Worm (Caenorhabditis elegans): ENCODE measurements around the gene T19H12.3.

Gene T19H12.3

DNA sequence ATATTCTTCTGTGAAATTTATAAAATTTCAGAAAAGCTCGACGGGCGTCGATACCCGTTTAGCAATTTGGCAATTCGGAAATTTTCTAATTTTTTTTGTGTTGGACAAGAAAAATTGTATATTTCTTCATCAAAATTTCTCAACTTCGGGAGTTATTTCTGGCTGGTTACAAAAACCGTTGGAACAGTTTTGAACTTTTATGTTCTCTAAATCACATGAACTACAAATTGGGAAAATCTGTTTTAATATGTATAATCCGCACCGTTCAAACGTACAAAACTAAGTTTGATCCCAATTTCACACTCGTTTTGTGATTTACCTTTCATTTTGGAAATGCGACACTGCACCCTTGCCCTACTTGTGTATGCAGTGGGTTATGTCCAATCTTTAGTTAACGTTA, at the start of gene T19H12.3:
T19H12.3 (plus strand) TSS at position 301 of the 400 bp plus-strand sequence.
- no peak for TF ChIP-seq unc-62 (GFP tag; optimal IDR thresholded peaks at IDR 0.05)

DNA sequence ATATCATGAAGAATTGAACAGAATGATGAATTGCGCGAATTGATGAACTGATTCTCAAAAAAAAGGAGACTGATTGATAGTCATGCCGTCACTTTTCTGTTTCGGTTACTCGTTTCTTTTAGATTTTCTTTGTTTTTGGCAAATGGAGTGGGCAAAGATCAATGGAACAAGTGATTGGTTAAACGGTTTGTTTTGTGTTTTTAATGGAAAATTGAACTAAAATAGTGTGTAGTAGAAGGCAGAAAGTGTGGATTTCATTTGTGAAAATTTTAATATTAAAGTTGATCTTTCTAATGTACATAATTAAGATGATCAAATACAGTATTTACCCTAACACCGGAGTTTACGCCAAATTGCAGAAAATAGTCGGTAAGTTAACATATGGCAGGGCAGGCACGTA, 45.6 kb upstream of the T19H12.3 start, which contains the start of gene nas-9:
nas-9 (minus strand) TSS at position 101 of the 400 bp plus-strand sequence.
- TF ChIP-seq unc-62 (GFP tag; optimal IDR thresholded peaks at IDR 0.05): no peak

- TF ChIP-seq unc-62 (GFP tag; optimal IDR thresholded peaks at IDR 0.05): no peak
Measured at ce11 chrV:4841179-4841578, 44.3 kb upstream of the T19H12.3 start, which contains the start of gene cwp-1. Gene cwp-1 (minus strand): TSS chrV:4841279.

ce11 chrV:4842544-4842943, 42.9 kb upstream of the T19H12.3 start, which contains the start of the genes cwp-2 and cwp-3:
Gene cwp-2 (minus strand): TSS chrV:4842644.
Gene cwp-3 (plus strand): TSS chrV:4842836.
- no peak for TF ChIP-seq unc-62 (GFP tag; optimal IDR thresholded peaks at IDR 0.05)

DNA sequence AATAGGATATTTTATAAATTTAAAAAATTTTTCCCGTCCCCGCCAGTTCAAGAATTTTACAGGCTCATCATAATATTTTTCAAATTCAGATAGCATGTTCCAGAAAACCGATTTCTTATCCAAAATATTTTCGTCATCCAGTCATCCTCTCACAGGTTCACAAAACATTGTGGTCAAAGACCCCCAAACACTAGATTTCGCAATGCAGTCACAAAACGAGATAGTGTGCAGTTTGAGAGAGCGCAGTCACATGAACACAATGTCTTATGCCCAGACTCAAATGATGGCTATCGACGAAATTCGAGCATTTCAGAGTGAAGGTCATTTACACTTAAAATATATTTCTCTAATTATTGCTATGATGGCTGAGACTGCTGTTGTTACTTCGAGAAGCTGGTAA, 40.9 kb upstream of the T19H12.3 start, which contains the start of gene abhd-5.2:
abhd-5.2 (plus strand) TSS at position 95 of the 400 bp plus-strand sequence.
- no peak for TF ChIP-seq unc-62 (GFP tag; optimal IDR thresholded peaks at IDR 0.05)

- TF ChIP-seq unc-62 (GFP tag; optimal IDR thresholded peaks at IDR 0.05): no peak
Measured at ce11 chrV:4846507-4846906, 39.0 kb upstream of the T19H12.3 start.

- TF ChIP-seq unc-62 (GFP tag; optimal IDR thresholded peaks at IDR 0.05): no peak
Measured at ce11 chrV:4847424-4847823, 38.0 kb upstream of the T19H12.3 start, which contains the start of gene abhd-5.1. Gene abhd-5.1 (plus strand): TSS chrV:4847653.

ce11 chrV:4850446-4850845, 35.0 kb upstream of the T19H12.3 start:
- no peak for TF ChIP-seq unc-62 (GFP tag; optimal IDR thresholded peaks at IDR 0.05)

- no peak for TF ChIP-seq unc-62 (GFP tag; optimal IDR thresholded peaks at IDR 0.05)
Measured at ce11 chrV:4851138-4851537, 34.3 kb upstream of the T19H12.3 start, which contains the start of gene nex-4. Gene nex-4 (plus strand): TSS chrV:4851438.

- TF ChIP-seq unc-62 (GFP tag; optimal IDR thresholded peaks at IDR 0.05): no peak
Measured at ce11 chrV:4851969-4852368, 33.5 kb upstream of the T19H12.3 start.

ce11 chrV:4857561-4857960, 27.9 kb upstream of the T19H12.3 start:
- TF ChIP-seq unc-62 (GFP tag; optimal IDR thresholded peaks at IDR 0.05): no peak

DNA sequence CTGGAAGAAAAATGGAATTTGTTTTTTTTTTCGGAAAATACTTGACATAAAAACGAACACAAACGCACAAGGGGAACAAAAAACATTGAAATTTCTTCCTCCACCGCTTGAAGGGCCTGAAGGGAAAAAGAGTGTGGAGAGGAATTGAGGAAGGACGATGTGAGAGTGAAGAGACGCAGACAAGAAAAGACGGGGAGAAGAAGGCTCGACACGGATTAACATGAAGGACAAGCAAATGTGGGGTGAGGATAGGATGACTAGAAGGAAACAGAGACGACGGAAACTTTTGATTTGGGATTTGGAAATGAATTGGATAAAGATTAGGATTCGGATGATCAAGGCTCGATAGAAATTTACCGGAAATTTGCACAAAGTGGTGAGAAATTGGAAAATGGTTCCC, 24.9 kb upstream of the T19H12.3 start:
- TF ChIP-seq unc-62 (GFP tag; optimal IDR thresholded peaks at IDR 0.05): no peak

- no peak for TF ChIP-seq unc-62 (GFP tag; optimal IDR thresholded peaks at IDR 0.05)
Measured at ce11 chrV:4862737-4863136, 22.7 kb upstream of the T19H12.3 start, which contains the start of gene C37H5.13. Gene C37H5.13 (minus strand): TSS chrV:4862965.

- TF ChIP-seq unc-62 (GFP tag; optimal IDR thresholded peaks at IDR 0.05): no peak
Measured at ce11 chrV:4864330-4864729, 21.1 kb upstream of the T19H12.3 start.

DNA sequence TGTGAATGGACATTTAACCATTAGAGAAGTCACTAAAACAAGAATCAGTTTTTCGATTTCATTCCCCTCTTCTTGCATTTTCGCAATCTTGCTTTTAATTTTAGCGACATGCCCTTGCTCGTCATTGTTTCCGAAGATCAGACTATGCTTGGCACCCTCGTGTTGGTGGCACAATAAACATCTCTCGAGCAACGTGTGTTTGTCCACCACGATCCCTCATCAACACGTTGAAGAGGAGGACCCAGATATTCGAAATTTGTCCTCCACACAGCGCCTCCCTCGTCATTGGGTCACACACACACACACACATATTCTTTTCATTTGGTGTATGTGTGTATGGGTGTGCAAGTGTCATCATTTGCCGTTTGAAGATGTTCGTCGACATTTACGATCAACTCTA, 20.1 kb upstream of the T19H12.3 start, which contains the start of gene srd-32:
srd-32 (plus strand) TSS at position 301 of the 400 bp plus-strand sequence.
- TF ChIP-seq unc-62 (GFP tag; optimal IDR thresholded peaks at IDR 0.05): no peak

DNA sequence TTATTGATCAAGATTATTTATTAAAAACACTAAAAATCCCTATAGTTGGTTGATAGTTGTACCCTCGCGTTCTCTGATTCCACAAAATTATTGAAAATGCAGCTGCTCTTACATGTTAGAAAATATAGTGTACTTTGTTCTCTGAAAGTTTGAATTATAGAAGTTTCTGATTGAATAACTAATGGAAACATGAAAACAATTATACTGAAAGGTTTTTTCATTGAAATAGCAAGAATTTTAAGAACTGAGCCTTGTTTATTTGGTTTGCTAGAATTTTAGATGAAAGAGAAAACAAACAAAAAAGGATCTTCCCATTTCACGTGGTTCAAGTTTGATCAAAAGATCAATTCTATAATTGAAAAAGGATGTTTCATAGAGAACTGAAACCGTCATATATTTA, 17.9 kb upstream of the T19H12.3 start:
- TF ChIP-seq unc-62 (GFP tag; optimal IDR thresholded peaks at IDR 0.05): no peak

DNA sequence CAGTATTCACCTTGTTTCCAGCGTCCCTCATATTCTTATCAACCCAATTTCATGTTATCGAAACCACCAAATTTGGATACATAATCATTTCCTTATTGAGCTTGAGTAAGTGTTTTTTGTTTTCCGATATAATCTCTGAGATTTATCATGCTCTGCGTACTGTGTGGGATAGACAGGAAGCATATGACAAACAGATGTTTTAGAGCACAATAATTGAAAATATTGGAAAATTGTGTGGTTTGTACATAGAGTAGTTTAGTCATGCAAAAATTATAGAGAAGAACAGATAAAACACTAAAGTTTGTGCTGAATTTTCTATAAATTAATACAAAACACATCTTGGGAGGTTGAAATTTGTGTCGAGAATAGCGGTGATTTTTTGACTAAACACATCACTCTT, 16.8 kb upstream of the T19H12.3 start:
- TF ChIP-seq unc-62 (GFP tag; optimal IDR thresholded peaks at IDR 0.05): no peak

- TF ChIP-seq unc-62 (GFP tag; optimal IDR thresholded peaks at IDR 0.05): no peak
Measured at ce11 chrV:4870627-4871026, 14.8 kb upstream of the T19H12.3 start.

Data from whole organism, dauer.